Fruit fly (Drosophila melanogaster) whole organism, adult: Measurements from ENCODE around the gene Ppi1.

Experiments used
- CG11617 ChIP-seq: fragments of 200-800 bp; sonication (Bioruptor generic); optimal IDR thresholded peaks from 2 replicates; lab custom pipeline; 2017; ENCODE audit warnings: mild to moderate bottlenecking, missing biosample characterization, missing genetic modification reagents, missing genetic modification characterization
- CG12768 ChIP-seq: fragments of 200-800 bp; sonication (Bioruptor generic); optimal IDR thresholded peaks from 2 replicates; lab custom pipeline; 2017; ENCODE audit warnings: missing biosample characterization, missing genetic modification characterization, mild to moderate bottlenecking, moderate library complexity, missing genetic modification reagents
- CG14711 ChIP-seq: fragments of 200-800 bp; sonication (Bioruptor generic); optimal IDR thresholded peaks from 2 replicates; lab custom pipeline; 2018; ENCODE audit warnings: missing biosample characterization, mild to moderate bottlenecking, missing genetic modification characterization, moderate library complexity
- CG1620 ChIP-seq: fragments of 200-800 bp; sonication (Bioruptor generic); optimal IDR thresholded peaks from 2 replicates; lab custom pipeline; 2016; ENCODE audit warnings: missing biosample characterization, missing genetic modification characterization
- CG33017 ChIP-seq: fragments of 200-800 bp; sonication (Bioruptor generic); optimal IDR thresholded peaks from 2 replicates; lab custom pipeline; 2018; ENCODE audit warnings: missing biosample characterization, mild to moderate bottlenecking, missing genetic modification characterization, moderate library complexity
- CG5204 ChIP-seq: fragments of 200-800 bp; sonication (Bioruptor generic); optimal IDR thresholded peaks from 2 replicates; lab custom pipeline; 2016; ENCODE audit warnings: missing biosample characterization, missing genetic modification characterization
- CG7045 ChIP-seq: fragments of 200-800 bp; sonication (Bioruptor generic); optimal IDR thresholded peaks from 2 replicates; lab custom pipeline; 2017; ENCODE audit warnings: missing biosample characterization, mild to moderate bottlenecking, missing genetic modification characterization
- CG7101 ChIP-seq: fragments of 200-800 bp; sonication (Bioruptor generic); optimal IDR thresholded peaks from 2 replicates; lab custom pipeline; 2018; ENCODE audit warnings: missing biosample characterization, mild to moderate bottlenecking, missing genetic modification characterization, moderate library complexity
- Clk ChIP-seq: fragments of 200-800 bp; sonication (Bioruptor generic); optimal IDR thresholded peaks from 2 replicates; lab custom pipeline; 2017; ENCODE audit warnings: missing biosample characterization, missing genetic modification characterization
- Crg-1 ChIP-seq: fragments of 200-800 bp; sonication (Bioruptor generic); optimal IDR thresholded peaks from 2 replicates; lab custom pipeline; 2016; ENCODE audit warnings: missing biosample characterization, missing genetic modification characterization
- Hr96 ChIP-seq: fragments of 200-800 bp; sonication (Bioruptor generic); optimal IDR thresholded peaks from 2 replicates; lab custom pipeline; 2016; ENCODE audit warnings: missing biosample characterization, missing genetic modification characterization
- Mnt ChIP-seq: fragments of 200-800 bp; sonication (Bioruptor generic); optimal IDR thresholded peaks from 2 replicates; lab custom pipeline; 2016; ENCODE audit warnings: missing biosample characterization, mild to moderate bottlenecking, missing genetic modification characterization
- bab1 ChIP-seq: fragments of 200-800 bp; sonication (Bioruptor generic); optimal IDR thresholded peaks from 3 replicates; lab custom pipeline; 2019; ENCODE audit warnings: missing biosample characterization, mild to moderate bottlenecking, missing genetic modification characterization, moderate library complexity
- cic ChIP-seq: fragments of 200-800 bp; sonication (Bioruptor generic); optimal IDR thresholded peaks from 2 replicates; lab custom pipeline; 2017; ENCODE audit warnings: missing biosample characterization, mild to moderate bottlenecking, missing genetic modification characterization, moderate library complexity
- cnc ChIP-seq, 2 experiments: fragments of >200 bp; optimal IDR thresholded peaks; 2 replicates each; lab custom pipeline; 2017
- kay ChIP-seq: fragments of 200-800 bp; sonication (Bioruptor generic); peaks from one replicate; lab custom pipeline; 2016; ENCODE audit warnings: missing biosample characterization, missing genetic modification characterization, borderline replicate concordance
- ovo ChIP-seq: fragments of 200-800 bp; sonication (Bioruptor generic); optimal IDR thresholded peaks from 2 replicates; lab custom pipeline; 2016; ENCODE audit warnings: missing biosample characterization, missing genetic modification characterization
- pad ChIP-seq: fragments of 200-800 bp; sonication (Bioruptor generic); optimal IDR thresholded peaks from 3 replicates; lab custom pipeline; 2017; ENCODE audit warnings: missing biosample characterization, missing genetic modification characterization, mild to moderate bottlenecking, moderate library complexity, missing genetic modification reagents
- tj ChIP-seq: fragments of 200-800 bp; sonication (Bioruptor generic); optimal IDR thresholded peaks from 3 replicates; lab custom pipeline; 2017; ENCODE audit warnings: missing biosample characterization, mild to moderate bottlenecking, missing genetic modification characterization, moderate library complexity
- toe ChIP-seq: fragments of 200-800 bp; sonication (Bioruptor generic); optimal IDR thresholded peaks from 2 replicates; lab custom pipeline; 2016; ENCODE audit warnings: missing biosample characterization, missing genetic modification characterization

The Ppi1 gene

DNA sequence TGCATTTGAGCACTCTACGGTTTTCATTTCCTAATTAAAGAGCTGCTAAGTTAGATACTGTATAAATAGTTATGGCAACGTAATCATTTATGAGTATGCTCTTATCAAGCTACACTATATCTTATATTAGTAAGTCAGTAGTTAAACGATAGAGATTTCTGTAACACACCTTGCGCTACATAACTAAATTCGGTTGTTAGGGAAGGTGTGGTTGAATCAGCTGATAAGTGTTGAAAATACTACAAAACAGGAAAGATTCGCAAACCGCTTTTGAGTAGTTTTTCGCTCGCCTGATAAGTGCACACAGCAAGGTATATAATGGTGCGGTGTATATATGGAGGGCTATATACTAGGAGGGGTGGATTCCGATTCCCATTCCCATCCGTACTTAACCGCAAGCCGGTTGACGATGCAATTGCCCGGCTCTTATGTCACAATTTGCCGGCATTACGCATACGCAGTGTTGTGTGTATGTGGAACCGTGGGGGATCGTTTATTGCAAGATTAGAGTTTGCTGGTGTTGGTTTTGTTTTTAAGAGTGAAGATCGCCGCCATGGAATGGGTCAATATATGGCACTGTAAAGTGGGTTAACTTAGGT is 23.9 kb downstream of the Ppi1 start:
- no peak for TF ChIP-seq CG7101 (tag; lab: Kevin White, UChicago)
- peak; percentile 6 for TF ChIP-seq Crg-1 (GFP tag; lab: Kevin White, UChicago)
- TF ChIP-seq ovo (GFP tag; lab: Kevin White, UChicago): no peak
- TF ChIP-seq pad (GFP tag; lab: Kevin White, UChicago): no peak
- TF ChIP-seq CG5204: no peak
- TF ChIP-seq tj (GFP tag; lab: Kevin White, UChicago): peak; percentile 64
- TF ChIP-seq CG14711 (tag; lab: Kevin White, UChicago): no peak
- TF ChIP-seq kay (GFP tag; lab: Kevin White, UChicago): peak; percentile 96
- peak; percentile 37 for TF ChIP-seq CG11617 (GFP tag; lab: Kevin White, UChicago)
- no peak for TF ChIP-seq Hr96 (GFP tag; lab: Kevin White, UChicago)
- peak; percentile 95 for TF ChIP-seq cic
- peak; percentile 44 for TF ChIP-seq CG12768
- TF ChIP-seq cnc (optimal IDR thresholded peaks at IDR 0.05; lab: Kevin White, UChicago): no peak
- no peak for TF ChIP-seq Clk
- TF ChIP-seq Mnt: peak; percentile 43
- TF ChIP-seq CG1620: no peak
- no peak for TF ChIP-seq bab1 (GFP tag; lab: Kevin White, UChicago)
- TF ChIP-seq toe: no peak
- peak; percentile 24 for TF ChIP-seq CG33017 (tag; lab: Kevin White, UChicago)
- peak; percentile 13 for TF ChIP-seq CG7045 (GFP tag; lab: Kevin White, UChicago)

dm6 chr3R:30102806-30103619 is 25.9 kb downstream of the Ppi1 start:
- TF ChIP-seq toe (no peak), CG33017 (tag; lab: Kevin White, UChicago) (peak; percentile 20), CG14711 (tag; lab: Kevin White, UChicago) (no peak), bab1 (GFP tag; lab: Kevin White, UChicago) (no peak), CG5204 (no peak), cnc (optimal IDR thresholded peaks at IDR 0.05; lab: Kevin White, UChicago) (no peak), Hr96 (GFP tag; lab: Kevin White, UChicago) (peak; percentile 16), kay (GFP tag; lab: Kevin White, UChicago) (peak; percentile 87), CG12768 (peak; percentile 54), CG7045 (GFP tag; lab: Kevin White, UChicago) (peak; percentile 43), pad (GFP tag; lab: Kevin White, UChicago) (no peak), CG11617 (GFP tag; lab: Kevin White, UChicago) (peak; percentile 26), Mnt (peak; percentile 39), cic (peak; percentile 97), Crg-1 (GFP tag; lab: Kevin White, UChicago) (no peak), CG1620 (no peak), Clk (peak; percentile 47), CG7101 (tag; lab: Kevin White, UChicago) (peak; percentile 6), tj (GFP tag; lab: Kevin White, UChicago) (no peak)

- no peak for TF ChIP-seq Mnt
- peak; percentile 26 for TF ChIP-seq tj (GFP tag; lab: Kevin White, UChicago)
- TF ChIP-seq CG5204: peak; percentile 36
- TF ChIP-seq CG11617 (GFP tag; lab: Kevin White, UChicago): no peak
- TF ChIP-seq bab1 (GFP tag; lab: Kevin White, UChicago): peak; percentile 50
- no peak for TF ChIP-seq cic
- no peak for TF ChIP-seq ovo (GFP tag; lab: Kevin White, UChicago)
- no peak for TF ChIP-seq Hr96 (GFP tag; lab: Kevin White, UChicago)
- peak; percentile 78 for TF ChIP-seq CG33017 (tag; lab: Kevin White, UChicago)
- TF ChIP-seq CG14711 (tag; lab: Kevin White, UChicago): no peak
- TF ChIP-seq cnc (optimal IDR thresholded peaks at IDR 0.05; lab: Kevin White, UChicago): no peak
- no peak for TF ChIP-seq toe
- no peak for TF ChIP-seq pad (GFP tag; lab: Kevin White, UChicago)
- no peak for TF ChIP-seq CG7045 (GFP tag; lab: Kevin White, UChicago)
- peak; percentile 92 for TF ChIP-seq kay (GFP tag; lab: Kevin White, UChicago)
- no peak for TF ChIP-seq CG12768
- TF ChIP-seq CG1620: no peak
- TF ChIP-seq Clk: no peak
- no peak for TF ChIP-seq Crg-1 (GFP tag; lab: Kevin White, UChicago)
- peak; percentile 47 for TF ChIP-seq CG7101 (tag; lab: Kevin White, UChicago)
Measured at dm6 chr3R:30101389-30101935, 27.5 kb downstream of the Ppi1 start.

dm6 chr3R:30100976-30101332 is 28.0 kb downstream of the Ppi1 start:
- no peak for TF ChIP-seq toe
- TF ChIP-seq Mnt: no peak
- TF ChIP-seq bab1 (GFP tag; lab: Kevin White, UChicago): no peak
- TF ChIP-seq CG14711 (tag; lab: Kevin White, UChicago): no peak
- no peak for TF ChIP-seq cic
- TF ChIP-seq pad (GFP tag; lab: Kevin White, UChicago): no peak
- no peak for TF ChIP-seq CG5204

DNA sequence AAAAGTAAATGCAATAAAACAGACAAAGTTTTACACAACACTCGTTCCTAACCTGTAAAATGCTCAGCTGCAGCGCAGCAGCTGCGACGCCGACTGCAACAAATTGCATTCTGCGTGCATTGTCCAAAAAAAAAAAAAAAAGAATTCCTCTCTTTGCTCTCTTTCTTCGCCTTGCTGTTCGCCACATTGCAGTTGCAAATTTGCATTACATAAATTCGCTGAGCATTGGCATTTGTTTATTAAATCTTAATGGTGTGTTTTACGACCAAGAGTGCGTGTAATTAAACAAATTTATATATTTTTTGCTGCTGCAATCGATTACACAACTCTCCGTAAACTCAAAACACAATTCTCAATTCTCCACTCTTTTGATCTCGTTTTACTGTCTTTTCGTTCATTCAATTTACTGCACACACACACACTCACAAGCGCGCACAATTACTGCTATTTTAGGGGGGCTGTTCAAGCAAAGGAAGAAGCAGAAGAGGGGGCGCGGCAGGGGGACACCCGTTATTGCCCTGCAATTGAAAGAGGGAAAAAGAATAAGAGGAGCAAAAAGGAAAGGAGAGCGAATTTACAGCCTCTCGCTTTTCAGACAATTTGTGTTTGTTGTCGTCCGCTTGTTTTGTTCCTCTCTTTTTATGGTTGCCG is 28.5 kb downstream of the Ppi1 start:
- no peak for TF ChIP-seq CG11617 (GFP tag; lab: Kevin White, UChicago)
- TF ChIP-seq CG1620: no peak
- no peak for TF ChIP-seq CG14711 (tag; lab: Kevin White, UChicago)
- TF ChIP-seq Clk: no peak
- TF ChIP-seq ovo (GFP tag; lab: Kevin White, UChicago): peak; percentile 94
- peak; percentile 35 for TF ChIP-seq Hr96 (GFP tag; lab: Kevin White, UChicago)
- TF ChIP-seq Mnt: peak; percentile 15
- TF ChIP-seq bab1 (GFP tag; lab: Kevin White, UChicago): no peak
- TF ChIP-seq CG7045 (GFP tag; lab: Kevin White, UChicago): no peak
- no peak for TF ChIP-seq CG33017 (tag; lab: Kevin White, UChicago)
- TF ChIP-seq CG7101 (tag; lab: Kevin White, UChicago): no peak
- no peak for TF ChIP-seq Crg-1 (GFP tag; lab: Kevin White, UChicago)
- no peak for TF ChIP-seq cic
- TF ChIP-seq pad (GFP tag; lab: Kevin White, UChicago): peak; percentile 99
- peak; percentile 83 for TF ChIP-seq tj (GFP tag; lab: Kevin White, UChicago)
